Fruit fly (Drosophila melanogaster): ENCODE measurements around the gene His4r.

Gene His4r

DNA sequence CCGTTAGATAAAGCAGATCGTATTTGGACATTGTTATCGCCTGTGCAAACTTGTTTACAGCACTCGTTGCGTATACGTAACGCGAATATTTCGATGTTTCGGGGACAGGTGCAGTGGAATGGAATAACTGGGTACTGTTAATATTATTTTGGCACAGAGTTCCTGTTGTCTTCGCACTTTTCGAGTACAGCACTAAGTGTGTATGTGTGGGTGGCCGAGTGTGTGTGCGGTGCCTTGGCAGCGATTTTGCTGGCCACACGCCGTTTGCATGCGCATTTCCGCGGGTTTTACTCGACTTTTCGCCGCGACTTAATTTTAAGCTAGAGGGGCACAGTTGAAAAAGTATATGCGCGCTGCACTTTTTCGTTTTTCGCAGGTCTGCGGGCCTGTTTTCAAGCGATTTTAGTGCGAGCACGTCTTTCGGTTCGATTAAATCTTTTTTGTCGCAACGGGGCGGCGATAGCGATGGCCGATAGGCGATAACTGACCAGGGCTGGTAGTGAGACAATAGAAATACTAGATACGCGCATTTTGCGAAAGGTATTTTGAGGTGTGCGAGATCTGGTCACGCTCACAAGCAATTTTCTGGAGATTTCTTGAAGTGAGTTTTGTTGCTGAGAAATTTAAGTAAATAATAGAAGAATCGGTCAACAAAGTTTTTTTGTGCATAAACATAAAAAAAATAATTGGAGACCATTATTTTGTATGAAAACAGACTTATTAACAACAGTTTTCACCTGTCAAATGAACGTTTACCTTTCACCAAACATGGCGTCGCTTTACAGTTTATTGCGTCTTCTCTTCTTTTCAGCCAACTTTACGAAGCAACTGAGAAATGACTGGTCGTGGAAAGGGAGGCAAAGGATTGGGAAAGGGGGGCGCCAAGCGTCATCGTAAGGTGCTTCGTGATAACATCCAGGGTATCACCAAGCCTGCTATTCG lies at the start of gene His4r, which contains the start of gene put (continued):
- TF ChIP-seq CG15269 (tag; optimal IDR thresholded peaks at IDR 0.05) = no peak
- peak; percentile 22 for TF ChIP-seq Lhr (GFP tag; optimal IDR thresholded peaks at IDR 0.05)
- TF ChIP-seq cato (GFP tag; optimal IDR thresholded peaks at IDR 0.05; ENCODE audit: borderline replicate concordance) = no peak
- TF ChIP-seq sob (GFP tag; IDR thresholded peaks at IDR 0.05) = peak; percentile 56
- TF ChIP-seq tll (GFP tag; optimal IDR thresholded peaks at IDR 0.05) = peak in 1 of 2 experiments; percentile 4
- TF ChIP-seq zen (tag; optimal IDR thresholded peaks at IDR 0.05) = no peak
- TF ChIP-seq otp (GFP tag; IDR thresholded peaks at IDR 0.05) = no peak
- no peak for TF ChIP-seq CG10274 (GFP tag; optimal IDR thresholded peaks at IDR 0.05)
- TF ChIP-seq Sry-β (GFP tag; optimal IDR thresholded peaks at IDR 0.05) = no peak
- TF ChIP-seq CG18599 (GFP tag; optimal IDR thresholded peaks at IDR 0.05) = peak; percentile 28
- TF ChIP-seq sug (tag; optimal IDR thresholded peaks at IDR 0.05) = peak; percentile 3
- 0 out of 3 replicates have a peak, but pooled peaks have one; percentile 25 for TF ChIP-seq Doc3 (GFP tag; IDR thresholded peaks at IDR 0.05; ENCODE audit: partially characterized antibody)
- peak; percentile 95 for TF ChIP-seq gfzf (GFP tag; optimal IDR thresholded peaks at IDR 0.05)
- TF ChIP-seq twi (tag; optimal IDR thresholded peaks at IDR 0.05) = no peak
- TF ChIP-seq pros (GFP tag; optimal IDR thresholded peaks at IDR 0.05) = peak; percentile 13
- no peak for TF ChIP-seq CG5245 (GFP tag; optimal IDR thresholded peaks at IDR 0.05)
- TF ChIP-seq CG8478 (optimal IDR thresholded peaks at IDR 0.05) = peak; percentile 81
- no peak for TF ChIP-seq lab (GFP tag; optimal IDR thresholded peaks at IDR 0.05)
- no peak for TF ChIP-seq Dfd (GFP tag; optimal IDR thresholded peaks at IDR 0.05)
- TF ChIP-seq insv (GFP tag; optimal IDR thresholded peaks at IDR 0.05) = peak in 1 of 2 experiments; percentile 29
- peak; percentile 7 for TF ChIP-seq D19A (tag; optimal IDR thresholded peaks at IDR 0.05)
- peak; percentile 87 for TF ChIP-seq CG7928 (GFP tag; optimal IDR thresholded peaks at IDR 0.05)
- peak; percentile 50 for TF ChIP-seq vvl (GFP tag; IDR thresholded peaks at IDR 0.05)
- TF ChIP-seq nom (GFP tag; optimal IDR thresholded peaks at IDR 0.05) = peak; percentile 47
- TF ChIP-seq CG9437 (GFP tag; optimal IDR thresholded peaks at IDR 0.05) = peak; percentile 36
- no peak for TF ChIP-seq CkIIα-i1 (GFP tag; IDR thresholded peaks at IDR 0.05)
- TF ChIP-seq tin (GFP tag; optimal IDR thresholded peaks at IDR 0.05) = peak; percentile 9
- TF ChIP-seq ewg (GFP tag; optimal IDR thresholded peaks at IDR 0.05) = peak; percentile 7
- TF ChIP-seq Ets97D (GFP tag; optimal IDR thresholded peaks at IDR 0.05) = peak; percentile 82
- no peak for TF ChIP-seq org-1 (GFP tag; optimal IDR thresholded peaks at IDR 0.05)
- peak; percentile 95 for TF ChIP-seq pzg (GFP tag; optimal IDR thresholded peaks at IDR 0.05)
- TF ChIP-seq zfh1 (GFP tag; IDR thresholded peaks at IDR 0.05) = no peak
- no peak for TF ChIP-seq fu2 (GFP tag; optimal IDR thresholded peaks at IDR 0.05)
- TF ChIP-seq CG11093 (GFP tag; IDR thresholded peaks at IDR 0.05) = no peak
- peak; percentile 30 for TF ChIP-seq Myb (GFP tag; optimal IDR thresholded peaks at IDR 0.05)
- no peak for TF ChIP-seq rib (GFP tag; IDR thresholded peaks at IDR 0.05)
- TF ChIP-seq CG17361 (GFP tag; IDR thresholded peaks at IDR 0.05) = peak; percentile 37; the same call in 1 of the 3 replicates
- TF ChIP-seq CG8359 (GFP tag; optimal IDR thresholded peaks at IDR 0.05; ENCODE audit: borderline replicate concordance) = no peak
- TF ChIP-seq NFAT (GFP tag; IDR thresholded peaks at IDR 0.05) = no peak
- TF ChIP-seq nerfin-1 (tag; optimal IDR thresholded peaks at IDR 0.05) = peak; percentile 28
- TF ChIP-seq stwl (tag; optimal IDR thresholded peaks at IDR 0.05) = peak; percentile 70
- no peak for TF ChIP-seq Fer1 (GFP tag; optimal IDR thresholded peaks at IDR 0.05)
- TF ChIP-seq CG7963 (GFP tag; IDR thresholded peaks at IDR 0.05; ENCODE audit: partially characterized antibody) = peak; percentile 58; the same call in 2 of the 3 replicates
- no peak for TF ChIP-seq CG31441 (GFP tag; IDR thresholded peaks at IDR 0.05)
- TF ChIP-seq ranshi (GFP tag; IDR thresholded peaks at IDR 0.05) = no peak
- TF ChIP-seq Med (GFP tag) = peak; percentile 91
- peak; percentile 62 for TF ChIP-seq bbx (GFP tag; IDR thresholded peaks at IDR 0.05; ENCODE audit: partially characterized antibody)
- peak; percentile 37 for TF ChIP-seq dm (GFP tag; optimal IDR thresholded peaks at IDR 0.05)
